Fruit fly (Drosophila melanogaster) S2 (cell line): ENCODE results near the gene arm.

Experiments
- CG8478 ChIP-seq: fragments of >200 bp; optimal IDR thresholded peaks from 2 replicates; lab custom pipeline; 2018
- CTCF ChIP-seq, 2 experiments: fragments of >200 bp; optimal IDR thresholded peaks; 2 replicates each; lab custom pipeline; 2018

dm6 chrX:1907727-1908264 lies 7.3 kb upstream of the arm start, which contains the start of gene mip130:
- no peak for TF ChIP-seq CG8478
- no peak for TF ChIP-seq CTCF (optimal IDR thresholded peaks at IDR 0.05; lab: Kevin White, UChicago)
